Fruit fly (Drosophila melanogaster) whole organism, embryonic: Measurements from ENCODE around the gene not.

Source experiments
- ATbp ChIP-seq: fragments of 200-800 bp; sonication (Bioruptor generic); optimal IDR thresholded peaks from 2 replicates; lab custom pipeline; 2017; ENCODE audit warnings: missing biosample characterization, mild to moderate bottlenecking, missing genetic modification characterization, missing genetic modification reagents
- CG10147 ChIP-seq: fragments of 200-800 bp; sonication (Bioruptor generic); optimal IDR thresholded peaks from 2 replicates; lab custom pipeline; 2019; ENCODE audit warnings: missing biosample characterization, mild to moderate bottlenecking, missing genetic modification characterization, moderate library complexity
- CG12104 ChIP-seq: fragments of 200-800 bp; sonication (Bioruptor generic); optimal IDR thresholded peaks from 3 replicates; lab custom pipeline; 2016; ENCODE audit warnings: missing biosample characterization, missing genetic modification characterization
- CG12155 ChIP-seq: fragments of 200-800 bp; sonication (Bioruptor generic); optimal IDR thresholded peaks from 3 replicates; lab custom pipeline; 2016; ENCODE audit warnings: missing biosample characterization, missing genetic modification characterization
- CG13624 ChIP-seq: fragments of 200-800 bp; sonication (Bioruptor generic); optimal IDR thresholded peaks from 2 replicates; lab custom pipeline; 2016; ENCODE audit warnings: missing biosample characterization, missing genetic modification characterization
- CG15479 ChIP-seq: fragments of 200-800 bp; sonication (Bioruptor generic); optimal IDR thresholded peaks from 3 replicates; lab custom pipeline; 2019; ENCODE audit warnings: missing biosample characterization, mild to moderate bottlenecking, missing genetic modification characterization, moderate library complexity
- CG1603 ChIP-seq: fragments of 200-800 bp; sonication (Bioruptor generic); optimal IDR thresholded peaks from 2 replicates; lab custom pipeline; 2019; ENCODE audit warnings: missing biosample characterization, mild to moderate bottlenecking, missing genetic modification characterization, moderate library complexity
- CG1647 ChIP-seq: fragments of 200-800 bp; sonication (Bioruptor generic); optimal IDR thresholded peaks from 3 replicates; lab custom pipeline; 2016; ENCODE audit warnings: missing biosample characterization, missing genetic modification characterization
- CG16863 ChIP-seq: fragments of 200-800 bp; sonication (Bioruptor generic); optimal IDR thresholded peaks from 3 replicates; lab custom pipeline; 2016; ENCODE audit warnings: missing biosample characterization, missing genetic modification characterization
- CG18764 ChIP-seq: fragments of 200-800 bp; sonication (Bioruptor generic); optimal IDR thresholded peaks from 3 replicates; lab custom pipeline; 2016; ENCODE audit warnings: missing biosample characterization, missing genetic modification characterization
- CG3065 ChIP-seq: fragments of 200-800 bp; sonication (Bioruptor generic); optimal IDR thresholded peaks from 2 replicates; lab custom pipeline; 2016; ENCODE audit warnings: missing biosample characterization, missing genetic modification characterization
- CG31441 ChIP-seq: fragments of 200-800 bp; sonication (Bioruptor generic); IDR thresholded peaks from 2 replicates; pipeline ENCODE4 v1.3.6; 2022; ENCODE audit warnings: missing biosample characterization, missing genetic modification characterization
- CG3407 ChIP-seq: fragments of 200-800 bp; sonication (Bioruptor generic); optimal IDR thresholded peaks from 2 replicates; lab custom pipeline; 2018; ENCODE audit warnings: missing biosample characterization, mild to moderate bottlenecking, missing genetic modification characterization
- CG4617 ChIP-seq: fragments of 200-800 bp; sonication (Bioruptor generic); optimal IDR thresholded peaks from 3 replicates; lab custom pipeline; 2016; ENCODE audit warnings: missing biosample characterization, missing genetic modification characterization, borderline replicate concordance
- CG9817 ChIP-seq: fragments of 200-800 bp; sonication (Bioruptor generic); optimal IDR thresholded peaks from 2 replicates; lab custom pipeline; 2018; ENCODE audit warnings: missing biosample characterization, mild to moderate bottlenecking, missing genetic modification characterization, moderate library complexity
- ERR ChIP-seq: fragments of 200-800 bp; sonication (Bioruptor generic); optimal IDR thresholded peaks from 2 replicates; lab custom pipeline; 2016; ENCODE audit warnings: missing biosample characterization, missing genetic modification characterization
- HHEX ChIP-seq: fragments of 200-800 bp; sonication (Bioruptor generic); optimal IDR thresholded peaks from 3 replicates; lab custom pipeline; 2017; ENCODE audit warnings: missing biosample characterization, mild to moderate bottlenecking, missing genetic modification characterization, missing genetic modification reagents
- Hsf ChIP-seq: fragments of 200-800 bp; sonication (Bioruptor generic); optimal IDR thresholded peaks from 3 replicates; lab custom pipeline; 2016; ENCODE audit warnings: missing biosample characterization, missing genetic modification characterization
- Kr ChIP-seq: fragments of 200-800 bp; sonication (Bioruptor generic); optimal IDR thresholded peaks from 2 replicates; lab custom pipeline; 2017; ENCODE audit warnings: missing biosample characterization, mild to moderate bottlenecking, missing genetic modification characterization
- Lpt ChIP-seq: fragments of >200 bp; optimal IDR thresholded peaks from 2 replicates; lab custom pipeline; 2018; ENCODE audit warnings: missing biosample characterization, missing genetic modification characterization
- Nf-YA ChIP-seq: fragments of 200-800 bp; sonication (Bioruptor generic); IDR thresholded peaks from 2 replicates; pipeline ENCODE4 v1.3.6; 2022; ENCODE audit warnings: missing biosample characterization, missing genetic modification characterization
- Spps ChIP-seq: fragments of 200-800 bp; sonication (Bioruptor generic); optimal IDR thresholded peaks from 2 replicates; lab custom pipeline; 2018; ENCODE audit warnings: missing biosample characterization, mild to moderate bottlenecking, missing genetic modification characterization
- Stat92E ChIP-seq, 3 experiments: fragments of >200 bp in 2 of 3; fragments of 200-800 bp in 1 of 3; sonication (Bioruptor generic) in 1 of 3; optimal IDR thresholded peaks; 2 replicates each; lab custom pipeline; 2017 to 2019; ENCODE audit warnings: missing biosample characterization in 3 of 3, missing genetic modification characterization in 3 of 3, mild to moderate bottlenecking in 1 of 3, moderate library complexity in 1 of 3
- Taf1 ChIP-seq: fragments of 200-800 bp; sonication (Bioruptor generic); IDR thresholded peaks from 2 replicates; pipeline ENCODE4 v1.3.6; 2022; ENCODE audit warnings: missing biosample characterization, missing genetic modification characterization
- Trl ChIP-seq, 3 experiments: fragments of >200 bp in 2 of 3; fragments of 200-800 bp in 1 of 3; sonication (Bioruptor generic) in 1 of 3; optimal IDR thresholded peaks; 2 replicates in 1 of 3; 3 replicates in 2 of 3; lab custom pipeline; 2016 to 2017; ENCODE audit warnings: missing biosample characterization in 1 of 3, missing genetic modification characterization in 1 of 3
- al ChIP-seq: fragments of 200-800 bp; sonication (Bioruptor generic); IDR thresholded peaks from 2 replicates; pipeline ENCODE4 v1.3.6; 2022; ENCODE audit warnings: missing biosample characterization, missing genetic modification characterization
- ap ChIP-seq: fragments of 200-800 bp; sonication (Bioruptor generic); IDR thresholded peaks from 2 replicates; pipeline ENCODE4 v1.3.6; 2022; ENCODE audit warnings: missing biosample characterization, missing genetic modification characterization
- bsh ChIP-seq, 2 experiments: fragments of 200-800 bp; sonication (Bioruptor generic); optimal IDR thresholded peaks; 2 replicates each; lab custom pipeline; 2017 to 2018; ENCODE audit warnings: mild to moderate bottlenecking in 2 of 2, missing biosample characterization in 2 of 2, missing genetic modification characterization in 2 of 2, moderate library complexity in 1 of 2
- btn ChIP-seq: fragments of 200-800 bp; sonication (Bioruptor generic); optimal IDR thresholded peaks from 2 replicates; lab custom pipeline; 2016; ENCODE audit warnings: missing biosample characterization, missing genetic modification characterization
- ci ChIP-seq: fragments of 200-800 bp; sonication (Bioruptor generic); IDR thresholded peaks from 3 replicates; pipeline ENCODE4 v1.3.6; 2022; ENCODE audit warnings: missing biosample characterization, missing genetic modification characterization
- cwo ChIP-seq: fragments of 200-800 bp; sonication (Bioruptor generic); optimal IDR thresholded peaks from 3 replicates; lab custom pipeline; 2017; ENCODE audit warnings: missing biosample characterization, missing genetic modification characterization, mild to moderate bottlenecking, moderate library complexity, missing genetic modification reagents
- dpn ChIP-seq, 2 experiments: fragments of 200-800 bp; sonication (Bioruptor generic); optimal IDR thresholded peaks; 3 replicates each; lab custom pipeline; 2016; ENCODE audit warnings: missing biosample characterization in 2 of 2, missing genetic modification characterization in 2 of 2
- dysf ChIP-seq: fragments of 200-800 bp; sonication (Bioruptor generic); IDR thresholded peaks from 3 replicates; pipeline ENCODE4 v1.3.6; 2022; ENCODE audit warnings: missing biosample characterization, missing genetic modification characterization
- gsb ChIP-seq: fragments of 200-800 bp; sonication (Bioruptor generic); IDR thresholded peaks from 2 replicates; pipeline ENCODE4 v1.3.6; 2022; ENCODE audit warnings: missing biosample characterization, missing genetic modification characterization
- gsb-n ChIP-seq: fragments of 200-800 bp; sonication (Bioruptor generic); optimal IDR thresholded peaks from 3 replicates; lab custom pipeline; 2018; ENCODE audit warnings: missing biosample characterization, mild to moderate bottlenecking, missing genetic modification characterization
- ham ChIP-seq: fragments of 200-800 bp; sonication (Bioruptor generic); IDR thresholded peaks from 2 replicates; pipeline ENCODE4 v1.3.6; 2022; ENCODE audit warnings: missing biosample characterization, missing genetic modification characterization
- hb ChIP-seq: fragments of 200-800 bp; sonication (Bioruptor generic); IDR thresholded peaks from 3 replicates; pipeline ENCODE4 v1.3.6; 2022; ENCODE audit warnings: missing biosample characterization, missing genetic modification characterization; ENCODE audit not compliant: partially characterized antibody
- kah ChIP-seq: fragments of 200-800 bp; sonication (Bioruptor generic); optimal IDR thresholded peaks from 2 replicates; lab custom pipeline; 2018; ENCODE audit warnings: missing biosample characterization, mild to moderate bottlenecking, missing genetic modification characterization
- kni ChIP-seq: fragments of 200-800 bp; sonication (Bioruptor generic); optimal IDR thresholded peaks from 3 replicates; lab custom pipeline; 2017; ENCODE audit warnings: mild to moderate bottlenecking, missing biosample characterization, missing genetic modification reagents, missing genetic modification characterization
- lbe ChIP-seq: fragments of 200-800 bp; sonication (Bioruptor generic); optimal IDR thresholded peaks from 2 replicates; lab custom pipeline; 2016; ENCODE audit warnings: missing biosample characterization, mild to moderate bottlenecking, missing genetic modification characterization
- maf-S ChIP-seq: fragments of 200-800 bp; sonication (Bioruptor generic); optimal IDR thresholded peaks from 2 replicates; lab custom pipeline; 2016; ENCODE audit warnings: missing biosample characterization, missing genetic modification characterization
- nau ChIP-seq: fragments of 200-800 bp; sonication (Bioruptor generic); optimal IDR thresholded peaks from 3 replicates; lab custom pipeline; 2017; ENCODE audit warnings: missing biosample characterization, mild to moderate bottlenecking, missing genetic modification characterization, missing genetic modification reagents
- pnt ChIP-seq: fragments of 200-800 bp; sonication (Bioruptor generic); optimal IDR thresholded peaks from 3 replicates; lab custom pipeline; 2016; ENCODE audit warnings: missing biosample characterization, missing genetic modification characterization
- repo ChIP-seq: fragments of 200-800 bp; sonication (Bioruptor generic); optimal IDR thresholded peaks from 2 replicates; lab custom pipeline; 2016; ENCODE audit warnings: missing biosample characterization, missing genetic modification characterization
- so ChIP-seq: fragments of 200-800 bp; sonication (Bioruptor generic); IDR thresholded peaks from 3 replicates; pipeline ENCODE4 v1.3.6; 2022; ENCODE audit warnings: missing biosample characterization, missing genetic modification characterization
- sug ChIP-seq: fragments of 200-800 bp; optimal IDR thresholded peaks from 2 replicates; lab custom pipeline; 2019; ENCODE audit warnings: missing biosample characterization, mild to moderate bottlenecking, missing genetic modification characterization, moderate library complexity
- tio ChIP-seq: fragments of 200-800 bp; sonication (Bioruptor generic); optimal IDR thresholded peaks from 2 replicates; lab custom pipeline; 2017; ENCODE audit warnings: missing biosample characterization, missing genetic modification characterization, inconsistent platforms
- vfl ChIP-seq: fragments of 200-800 bp; sonication (Bioruptor generic); optimal IDR thresholded peaks from 2 replicates; lab custom pipeline; 2016; ENCODE audit warnings: missing biosample characterization, missing genetic modification characterization

Gene not

DNA sequence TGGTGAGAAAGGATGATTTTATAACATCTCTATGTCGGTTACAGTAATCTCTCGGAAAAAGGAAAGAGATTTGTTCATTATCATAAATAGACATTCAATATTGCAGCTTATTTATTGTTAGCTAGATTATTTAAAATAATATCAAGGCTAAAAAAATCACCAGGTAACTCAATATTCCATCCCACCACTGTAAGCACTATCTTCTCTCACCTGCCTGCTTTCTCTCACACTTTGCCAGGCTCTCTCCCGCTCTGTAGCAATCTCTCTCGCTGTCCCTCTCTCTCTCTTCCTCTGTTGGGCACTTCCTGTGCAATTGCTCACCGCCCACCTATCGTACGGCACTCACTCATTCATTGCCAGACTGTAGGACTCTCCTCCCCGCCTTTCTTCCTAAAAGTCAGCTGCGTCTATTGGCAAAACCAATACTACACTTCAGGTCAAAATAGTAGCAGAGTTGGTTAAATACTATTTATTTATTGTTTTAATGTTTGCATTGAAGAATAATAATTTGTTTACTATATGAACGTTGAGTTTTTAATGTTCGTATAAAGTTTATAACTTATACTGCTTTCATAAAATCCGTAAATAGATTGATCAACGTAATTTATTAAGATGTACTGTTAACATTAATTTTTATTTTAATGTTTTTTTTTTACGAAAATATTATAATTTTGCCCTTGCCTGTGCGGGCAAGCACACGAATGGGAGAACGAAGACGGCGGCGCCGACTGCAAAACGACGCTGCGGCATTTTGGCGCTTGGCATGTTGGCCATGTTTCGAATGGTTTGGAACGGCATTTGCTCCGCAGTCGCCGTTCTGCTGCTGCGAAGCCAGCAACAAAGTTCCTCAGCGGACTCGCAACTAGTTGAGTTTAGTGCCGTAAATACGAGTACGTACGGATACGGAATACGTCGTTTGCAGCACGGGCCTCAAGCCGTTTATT is 18.9 kb upstream of the not start (continued):
- no peak for TF ChIP-seq hb (GFP tag; lab: Robert Waterston, UW)
- TF ChIP-seq Spps (tag; lab: Kevin White, UChicago) = peak; percentile 63
- peak; percentile 98 for TF ChIP-seq dysf (GFP tag; lab: Robert Waterston, UW)
- peak; percentile 73 to 85 for TF ChIP-seq bsh (GFP tag; optimal IDR thresholded peaks at IDR 0.05; lab: Kevin White, UChicago)
- peak; percentile 92 to 97 for TF ChIP-seq dpn (GFP tag; optimal IDR thresholded peaks at IDR 0.05; lab: Kevin White, UChicago)
- peak; percentile 73 for TF ChIP-seq kah (GFP tag; lab: Kevin White, UChicago)
- TF ChIP-seq al = peak; percentile 98
- TF ChIP-seq CG1647 = peak; percentile 84
- TF ChIP-seq ham (GFP tag; lab: Robert Waterston, UW) = peak; percentile 89; the same call in 1 of the 2 replicates
- TF ChIP-seq pnt (GFP tag; lab: Kevin White, UChicago) = peak; percentile 75
- peak; percentile 98 for TF ChIP-seq ci (GFP tag; lab: Robert Waterston, UW)
- peak; percentile 75 for TF ChIP-seq tio (GFP tag; lab: Kevin White, UChicago)
- peak; percentile 66 for TF ChIP-seq CG3407 (GFP tag; lab: Kevin White, UChicago)
- peak; percentile 83 for TF ChIP-seq nau
- TF ChIP-seq vfl = no peak
- TF ChIP-seq Kr (GFP tag; lab: Kevin White, UChicago) = no peak
- TF ChIP-seq repo = peak; percentile 91
- TF ChIP-seq Trl (optimal IDR thresholded peaks at IDR 0.05; lab: Kevin White, UChicago) = peak; percentile 98
- peak; percentile 67 for TF ChIP-seq Trl (GFP tag; optimal IDR thresholded peaks at IDR 0.05; lab: Kevin White, UChicago)
- TF ChIP-seq CG3065 = peak; percentile 47
- no peak for TF ChIP-seq Lpt (GFP tag; lab: Kevin White, UChicago)
- TF ChIP-seq CG12155 (GFP tag; lab: Kevin White, UChicago) = peak; percentile 93
- TF ChIP-seq CG4617 = peak; percentile 76
- TF ChIP-seq CG12104 = peak; percentile 83
- TF ChIP-seq ap (GFP tag; lab: Robert Waterston, UW) = peak; percentile 95
- TF ChIP-seq Taf1 (GFP tag; lab: Robert Waterston, UW) = peak; percentile 99
- TF ChIP-seq CG9817 (tag; lab: Kevin White, UChicago) = peak; percentile 87
- peak; percentile 88 for TF ChIP-seq ERR
- peak; percentile 90 for TF ChIP-seq HHEX (GFP tag; lab: Kevin White, UChicago)
- peak; percentile 74 for TF ChIP-seq gsb-n
- peak; percentile 84 for TF ChIP-seq maf-S
- peak; percentile 90 for TF ChIP-seq sug (tag; lab: Kevin White, UChicago)
- TF ChIP-seq Nf-YA (GFP tag; lab: Robert Waterston, UW) = peak; percentile 97
- TF ChIP-seq so (GFP tag; lab: Robert Waterston, UW) = peak; percentile 95
- TF ChIP-seq CG10147 (GFP tag; lab: Kevin White, UChicago) = peak; percentile 94
- TF ChIP-seq lbe = peak; percentile 72
- TF ChIP-seq Hsf = peak; percentile 96
- TF ChIP-seq CG15479 (GFP tag; lab: Kevin White, UChicago) = peak; percentile 22
- peak; percentile 97 for TF ChIP-seq CG13624 (GFP tag; lab: Kevin White, UChicago)
- peak; percentile 88 for TF ChIP-seq CG1603 (tag; lab: Kevin White, UChicago)
- no peak for TF ChIP-seq Stat92E (GFP tag; optimal IDR thresholded peaks at IDR 0.05; lab: Kevin White, UChicago)
- peak; percentile 78 for TF ChIP-seq CG18764 (GFP tag; lab: Kevin White, UChicago)
- TF ChIP-seq CG31441 (GFP tag; lab: Robert Waterston, UW) = peak; percentile 97
- peak; percentile 71 for TF ChIP-seq btn (GFP tag; lab: Kevin White, UChicago)
- TF ChIP-seq ATbp (GFP tag; lab: Kevin White, UChicago) = peak; percentile 78
- peak; percentile 91 for TF ChIP-seq CG16863 (GFP tag; lab: Kevin White, UChicago)
- peak; percentile 96 for TF ChIP-seq gsb (GFP tag; lab: Robert Waterston, UW)
- TF ChIP-seq kni (GFP tag; lab: Kevin White, UChicago) = peak; percentile 29
- peak; percentile 90 for TF ChIP-seq cwo
